Worm (Caenorhabditis elegans) whole organism, L4/young adult: ENCODE results near the gene emb-1.

ENCODE experiments used
- W03F9.2 ChIP-seq: fragments of 150-350 bp; optimal IDR thresholded peaks from 2 replicates; lab custom pipeline; 2014; ENCODE audit warnings: missing biosample characterization, missing genetic modification characterization
- dao-5 ChIP-seq: sonication (generic microtip); optimal IDR thresholded peaks from 2 replicates; lab custom pipeline; 2016; ENCODE audit warnings: missing genotype, missing genetic modification characterization, moderate library complexity, missing compliant biosample characterization
- him-1 ChIP-seq: sonication (generic microtip); optimal IDR thresholded peaks from 2 replicates; lab custom pipeline; 2016; ENCODE audit warnings: missing genotype, missing genetic modification reagents, missing genetic modification characterization, missing compliant biosample characterization

ce11 chrIII:5173622-5174021 is 383 bp downstream of the emb-1 start, which contains the start of gene cid-1:
- TF ChIP-seq dao-5 (tag; lab: Kevin White, UChicago) (no peak), him-1 (no peak), W03F9.2 (tag; lab: Kevin White, UChicago) (no peak)
